Fruit fly (Drosophila melanogaster) whole organism, wandering third instar larva: ENCODE measurements around the gene CG33252.

ENCODE experiments used
- Abd-B ChIP-seq: fragments of >200 bp; optimal IDR thresholded peaks from 2 replicates; lab custom pipeline; 2017; ENCODE audit warnings: missing biosample characterization, missing genetic modification characterization
- Dfd ChIP-seq: fragments of >200 bp; optimal IDR thresholded peaks from 2 replicates; lab custom pipeline; 2017; ENCODE audit warnings: missing biosample characterization, missing genetic modification characterization
- GATAd ChIP-seq: sonication (Bioruptor generic); optimal IDR thresholded peaks from 2 replicates; lab custom pipeline; 2016; ENCODE audit warnings: missing biosample characterization, missing genetic modification characterization
- Hr78 ChIP-seq: fragments of >200 bp; optimal IDR thresholded peaks from 2 replicates; lab custom pipeline; 2017; ENCODE audit warnings: missing biosample characterization, missing genetic modification characterization
- Mio ChIP-seq: sonication (Bioruptor generic); optimal IDR thresholded peaks from 2 replicates; lab custom pipeline; 2016; ENCODE audit warnings: missing biosample characterization, missing genetic modification characterization
- Myc ChIP-seq: fragments of >200 bp; optimal IDR thresholded peaks from 2 replicates; lab custom pipeline; 2017
- fru ChIP-seq: fragments of 200-800 bp; sonication (Bioruptor generic); optimal IDR thresholded peaks from 3 replicates; lab custom pipeline; 2016; ENCODE audit warnings: missing biosample characterization, mild to moderate bottlenecking, missing genetic modification characterization
- h ChIP-seq: fragments of 200-800 bp; sonication (Bioruptor generic); optimal IDR thresholded peaks from 3 replicates; lab custom pipeline; 2016; ENCODE audit warnings: missing biosample characterization, mild to moderate bottlenecking, missing genetic modification characterization
- lola ChIP-seq: fragments of >200 bp; optimal IDR thresholded peaks from 2 replicates; lab custom pipeline; 2017; ENCODE audit warnings: missing biosample characterization, missing genetic modification characterization
- pan ChIP-seq: fragments of >200 bp; optimal IDR thresholded peaks from 2 replicates; lab custom pipeline; 2017
- psq ChIP-seq: fragments of 200-800 bp; sonication (Bioruptor generic); optimal IDR thresholded peaks from 3 replicates; lab custom pipeline; 2017; ENCODE audit warnings: missing biosample characterization, mild to moderate bottlenecking, missing genetic modification characterization, moderate library complexity
- usp ChIP-seq: fragments of >200 bp; optimal IDR thresholded peaks from 2 replicates; lab custom pipeline; 2017; ENCODE audit warnings: missing biosample characterization, missing genetic modification characterization
- woc ChIP-seq: sonication (Bioruptor generic); optimal IDR thresholded peaks from 2 replicates; lab custom pipeline; 2016; ENCODE audit warnings: missing biosample characterization, mild to moderate bottlenecking, missing genetic modification characterization

DNA sequence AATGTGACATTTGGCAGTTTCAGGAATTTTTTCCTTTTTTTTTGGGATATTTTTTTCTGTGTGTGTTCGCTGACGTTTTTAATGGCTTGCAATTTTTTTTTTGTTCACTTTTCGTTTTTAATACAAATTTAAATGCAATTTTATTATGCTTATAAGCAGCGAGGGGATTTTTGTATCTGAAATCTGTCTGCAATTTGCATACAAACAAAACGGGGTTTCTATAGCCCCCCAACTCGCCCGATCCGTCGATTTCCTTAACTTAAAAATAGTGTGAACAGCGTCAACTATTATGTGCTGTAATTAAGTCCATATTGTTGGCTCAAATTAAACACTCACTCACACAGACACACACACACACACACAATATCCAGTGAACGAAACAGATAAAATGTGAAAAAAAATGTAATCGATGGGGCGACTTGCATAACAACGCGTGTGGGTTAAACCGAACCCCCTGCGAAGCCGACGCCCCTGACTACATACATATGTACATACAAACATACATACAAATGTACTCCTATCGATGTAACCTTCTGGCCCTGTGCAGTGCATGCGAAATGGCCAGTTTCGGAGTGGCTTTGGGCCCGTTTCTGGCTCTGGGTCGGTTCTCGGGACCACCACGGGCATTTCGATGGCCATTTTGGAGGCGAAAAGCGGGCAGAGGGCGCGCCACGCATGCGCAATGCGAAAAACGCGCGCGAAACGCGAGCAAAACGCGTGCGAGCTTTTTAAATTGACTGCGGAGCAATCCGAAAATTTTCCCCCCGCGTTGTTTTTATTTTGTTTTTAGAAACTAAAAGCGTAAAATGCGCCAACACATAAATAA is 35.2 kb upstream of the CG33252 start:
- TF ChIP-seq usp (GFP tag; lab: Kevin White, UChicago): no peak
- TF ChIP-seq Myc (lab: Kevin White, UChicago): peak; percentile 33
- no peak for TF ChIP-seq Mio
- no peak for TF ChIP-seq Abd-B (GFP tag; lab: Kevin White, UChicago)
- no peak for TF ChIP-seq Hr78 (GFP tag; lab: Kevin White, UChicago)
- no peak for TF ChIP-seq psq
- no peak for TF ChIP-seq pan (lab: Kevin White, UChicago)
- TF ChIP-seq woc (GFP tag; lab: Kevin White, UChicago): no peak
- no peak for TF ChIP-seq GATAd (GFP tag; lab: Kevin White, UChicago)
- peak; percentile 35 for TF ChIP-seq h
- peak; percentile 12 for TF ChIP-seq fru (GFP tag; lab: Kevin White, UChicago)
- TF ChIP-seq lola: no peak
- no peak for TF ChIP-seq Dfd (GFP tag; lab: Kevin White, UChicago)
